Fruit fly (Drosophila melanogaster) whole organism, embryonic: ENCODE data around the gene CG10674.

Experiments used
- CG11504 ChIP-seq: fragments of 200-800 bp; sonication (Bioruptor generic); optimal IDR thresholded peaks from 3 replicates; lab custom pipeline; 2019; ENCODE audit warnings: missing biosample characterization, mild to moderate bottlenecking, missing genetic modification characterization, moderate library complexity
- CG14860 ChIP-seq: fragments of 200-800 bp; sonication (Bioruptor generic); IDR thresholded peaks from 3 replicates; pipeline ENCODE4 v1.3.6; 2022; ENCODE audit warnings: missing biosample characterization, missing genetic modification characterization; ENCODE audit not compliant: partially characterized antibody
- CG17359 ChIP-seq: fragments of 200-800 bp; sonication (Bioruptor generic); optimal IDR thresholded peaks from 3 replicates; lab custom pipeline; 2018; ENCODE audit warnings: missing biosample characterization, mild to moderate bottlenecking, missing genetic modification characterization, moderate library complexity
- CG18011 ChIP-seq: fragments of 200-800 bp; sonication (Bioruptor generic); optimal IDR thresholded peaks from 2 replicates; lab custom pipeline; 2017; ENCODE audit warnings: missing biosample characterization, missing genetic modification characterization, mild to moderate bottlenecking, moderate library complexity, missing genotype
- CG18476 ChIP-seq: fragments of 200-800 bp; sonication (Bioruptor generic); optimal IDR thresholded peaks from 2 replicates; lab custom pipeline; 2016; ENCODE audit warnings: missing biosample characterization, mild to moderate bottlenecking, missing genetic modification characterization
- CG2202 ChIP-seq: fragments of 200-800 bp; sonication (Bioruptor generic); optimal IDR thresholded peaks from 2 replicates; lab custom pipeline; 2018; ENCODE audit warnings: missing biosample characterization, mild to moderate bottlenecking, missing genetic modification characterization
- CG32767 ChIP-seq: fragments of 200-800 bp; sonication (Bioruptor generic); IDR thresholded peaks from 2 replicates; pipeline ENCODE4 v1.3.6; 2022; ENCODE audit warnings: missing biosample characterization, missing genetic modification characterization
- CG42726 ChIP-seq: fragments of 200-800 bp; sonication (Bioruptor generic); IDR thresholded peaks from 2 replicates; pipeline ENCODE4 v1.3.6; 2022; ENCODE audit warnings: missing biosample characterization, missing genetic modification characterization; ENCODE audit not compliant: partially characterized antibody
- CG5180 ChIP-seq: fragments of 200-800 bp; sonication (Bioruptor generic); optimal IDR thresholded peaks from 3 replicates; lab custom pipeline; 2017; ENCODE audit warnings: missing biosample characterization, missing genetic modification characterization, mild to moderate bottlenecking, moderate library complexity, missing genetic modification reagents
- CG7963 ChIP-seq: fragments of 200-800 bp; sonication (Bioruptor generic); IDR thresholded peaks from 3 replicates; pipeline ENCODE4 v1.3.6; 2022; ENCODE audit warnings: missing biosample characterization, missing genetic modification characterization; ENCODE audit not compliant: partially characterized antibody
- CG9727 ChIP-seq: fragments of 200-800 bp; sonication (Bioruptor generic); optimal IDR thresholded peaks from 3 replicates; lab custom pipeline; 2017; ENCODE audit warnings: missing biosample characterization, mild to moderate bottlenecking, missing genetic modification characterization
- Drgx ChIP-seq: fragments of 200-800 bp; sonication (Bioruptor generic); IDR thresholded peaks from 2 replicates; pipeline ENCODE4 v1.3.6; 2022; ENCODE audit warnings: missing biosample characterization, missing genetic modification characterization
- ERR ChIP-seq: fragments of 200-800 bp; sonication (Bioruptor generic); optimal IDR thresholded peaks from 2 replicates; lab custom pipeline; 2016; ENCODE audit warnings: missing biosample characterization, missing genetic modification characterization
- Eip74EF ChIP-seq, 2 experiments: fragments of 200-800 bp in 1 of 2; fragments of >200 bp in 1 of 2; sonication (Bioruptor generic) in 1 of 2; optimal IDR thresholded peaks; 2 replicates each; lab custom pipeline; 2017 to 2019; ENCODE audit warnings: missing biosample characterization in 2 of 2, missing genetic modification characterization in 2 of 2, mild to moderate bottlenecking in 1 of 2, moderate library complexity in 1 of 2
- HHEX ChIP-seq: fragments of 200-800 bp; sonication (Bioruptor generic); optimal IDR thresholded peaks from 3 replicates; lab custom pipeline; 2017; ENCODE audit warnings: missing biosample characterization, mild to moderate bottlenecking, missing genetic modification characterization, missing genetic modification reagents
- HmgD ChIP-seq: fragments of 200-800 bp; sonication (Bioruptor generic); optimal IDR thresholded peaks from 3 replicates; lab custom pipeline; 2016; ENCODE audit warnings: missing biosample characterization, missing genetic modification characterization
- HmgZ ChIP-seq: fragments of 200-800 bp; sonication (Bioruptor generic); optimal IDR thresholded peaks from 2 replicates; lab custom pipeline; 2018; ENCODE audit warnings: missing biosample characterization, mild to moderate bottlenecking, missing genetic modification characterization
- Hr51 ChIP-seq, 2 experiments: fragments of 200-800 bp; sonication (Bioruptor generic); optimal IDR thresholded peaks; 2 replicates in 1 of 2; 3 replicates in 1 of 2; lab custom pipeline; 2016 to 2018; ENCODE audit warnings: missing biosample characterization in 2 of 2, missing genetic modification characterization in 2 of 2, mild to moderate bottlenecking in 1 of 2, moderate library complexity in 1 of 2
- Jarid2 ChIP-seq: fragments of 200-800 bp; sonication (Bioruptor generic); optimal IDR thresholded peaks from 3 replicates; lab custom pipeline; 2017; ENCODE audit warnings: mild to moderate bottlenecking, missing biosample characterization, missing genetic modification reagents, missing genetic modification characterization
- MBD-R2 ChIP-seq: fragments of 200-800 bp; sonication (Bioruptor generic); IDR thresholded peaks from 2 replicates; pipeline ENCODE4 v1.3.6; 2022; ENCODE audit warnings: missing biosample characterization, missing genetic modification characterization
- Oli ChIP-seq: fragments of 200-800 bp; sonication (Bioruptor generic); optimal IDR thresholded peaks from 2 replicates; lab custom pipeline; 2018; ENCODE audit warnings: missing biosample characterization, mild to moderate bottlenecking, missing genetic modification characterization, moderate library complexity
- Rx ChIP-seq: fragments of 200-800 bp; sonication (Bioruptor generic); IDR thresholded peaks from 2 replicates; pipeline ENCODE4 v1.3.6; 2022; ENCODE audit warnings: missing biosample characterization, missing genetic modification characterization
- Sox100B ChIP-seq: fragments of 200-800 bp; sonication (Bioruptor generic); optimal IDR thresholded peaks from 3 replicates; lab custom pipeline; 2018; ENCODE audit warnings: missing biosample characterization, mild to moderate bottlenecking, missing genetic modification characterization
- Sox102F ChIP-seq: fragments of 200-800 bp; sonication (Bioruptor generic); optimal IDR thresholded peaks from 2 replicates; lab custom pipeline; 2018; ENCODE audit warnings: missing biosample characterization, mild to moderate bottlenecking, missing genetic modification characterization, moderate library complexity
- bcd ChIP-seq: fragments of 200-800 bp; sonication (Bioruptor generic); optimal IDR thresholded peaks from 2 replicates; lab custom pipeline; 2017; ENCODE audit warnings: missing biosample characterization, mild to moderate bottlenecking, missing genetic modification characterization
- bigmax ChIP-seq: fragments of 200-800 bp; sonication (Bioruptor generic); optimal IDR thresholded peaks from 2 replicates; lab custom pipeline; 2018; ENCODE audit warnings: missing biosample characterization, mild to moderate bottlenecking, missing genetic modification characterization
- esg ChIP-seq: fragments of 200-800 bp; sonication (Bioruptor generic); conservative IDR thresholded peaks from 2 replicates; pipeline ENCODE4 v1.3.6; 2022; ENCODE audit warnings: missing biosample characterization, missing genetic modification characterization
- exex ChIP-seq: fragments of 200-800 bp; sonication (Bioruptor generic); optimal IDR thresholded peaks from 4 replicates; lab custom pipeline; 2018; ENCODE audit warnings: missing biosample characterization, mild to moderate bottlenecking, missing genetic modification characterization, moderate library complexity
- h ChIP-seq: fragments of >200 bp; optimal IDR thresholded peaks from 2 replicates; lab custom pipeline; 2017
- klu ChIP-seq: fragments of 200-800 bp; sonication (Bioruptor generic); IDR thresholded peaks from 2 replicates; pipeline ENCODE4 v1.3.6; 2022; ENCODE audit warnings: missing biosample characterization, missing genetic modification characterization
- lab ChIP-seq: fragments of 200-800 bp; sonication (Bioruptor generic); optimal IDR thresholded peaks from 3 replicates; lab custom pipeline; 2017; ENCODE audit warnings: missing biosample characterization, missing genetic modification characterization, mild to moderate bottlenecking, moderate library complexity, missing genetic modification reagents
- lola ChIP-seq, 3 experiments: fragments of >200 bp in 2 of 3; fragments of 200-800 bp in 1 of 3; sonication (Bioruptor generic) in 1 of 3; optimal IDR thresholded peaks; 2 replicates each; lab custom pipeline; 2017 to 2019; ENCODE audit warnings: missing biosample characterization in 3 of 3, missing genetic modification characterization in 3 of 3, mild to moderate bottlenecking in 1 of 3, moderate library complexity in 1 of 3
- oc ChIP-seq: fragments of 200-800 bp; sonication (Bioruptor generic); optimal IDR thresholded peaks from 2 replicates; lab custom pipeline; 2018; ENCODE audit warnings: missing biosample characterization, mild to moderate bottlenecking, missing genetic modification characterization, moderate library complexity
- p53 ChIP-seq: fragments of 200-800 bp; sonication (Bioruptor generic); optimal IDR thresholded peaks from 2 replicates; lab custom pipeline; 2016; ENCODE audit warnings: missing biosample characterization, missing genetic modification characterization
- repo ChIP-seq: fragments of 200-800 bp; sonication (Bioruptor generic); optimal IDR thresholded peaks from 2 replicates; lab custom pipeline; 2016; ENCODE audit warnings: missing biosample characterization, missing genetic modification characterization
- ro ChIP-seq: fragments of 200-800 bp; sonication (Bioruptor generic); IDR thresholded peaks from 2 replicates; pipeline ENCODE4 v1.3.6; 2022; ENCODE audit warnings: missing biosample characterization, missing genetic modification characterization
- run ChIP-seq: fragments of 200-800 bp; sonication (Bioruptor generic); optimal IDR thresholded peaks from 3 replicates; lab custom pipeline; 2018; ENCODE audit warnings: missing biosample characterization, mild to moderate bottlenecking, missing genetic modification characterization
- sd ChIP-seq: fragments of 200-800 bp; sonication (Bioruptor generic); optimal IDR thresholded peaks from 3 replicates; lab custom pipeline; 2018; ENCODE audit warnings: missing biosample characterization, mild to moderate bottlenecking, missing genetic modification characterization, moderate library complexity
- sisA ChIP-seq: fragments of 200-800 bp; sonication (Bioruptor generic); IDR thresholded peaks from 2 replicates; pipeline ENCODE4 v1.3.6; 2022; ENCODE audit warnings: missing biosample characterization, missing genetic modification characterization
- tup ChIP-seq: fragments of 200-800 bp; sonication (Bioruptor generic); optimal IDR thresholded peaks from 2 replicates; lab custom pipeline; 2016; ENCODE audit warnings: missing biosample characterization, mild to moderate bottlenecking, missing genetic modification characterization, moderate library complexity

CG10674 gene

dm6 chr3L:5130508-5130907 lies 5.6 kb downstream of the CG10674 start:
- TF ChIP-seq Eip74EF (GFP tag; optimal IDR thresholded peaks at IDR 0.05; lab: Kevin White, UChicago) (peak in 1 of 2 experiments; percentile 70), sd (tag; lab: Kevin White, UChicago) (peak; percentile 63), Jarid2 (GFP tag; lab: Kevin White, UChicago) (no peak)

- TF ChIP-seq CG18011 (GFP tag; lab: Kevin White, UChicago) (no peak), sisA (no peak), p53 (GFP tag; lab: Kevin White, UChicago) (no peak), repo (GFP tag; lab: Kevin White, UChicago) (no peak), exex (tag; lab: Kevin White, UChicago) (no peak), bcd (GFP tag; lab: Kevin White, UChicago) (no peak)
Measured at dm6 chr3L:5129199-5129598, 6.9 kb downstream of the CG10674 start, which contains the start of gene CG4597. TSS of gene CG4597 (plus strand) at chr3L:5129499.

- no peak for TF ChIP-seq CG32767
- no peak for TF ChIP-seq CG7963 (GFP tag; lab: Robert Waterston, UW)
- TF ChIP-seq esg (GFP tag; lab: Robert Waterston, UW) = no peak
- no peak for TF ChIP-seq klu (GFP tag; lab: Robert Waterston, UW)
- peak in 1 of 2 experiments; percentile 11 for TF ChIP-seq Hr51 (GFP tag; optimal IDR thresholded peaks at IDR 0.05; lab: Kevin White, UChicago)
- no peak for TF ChIP-seq Sox100B (GFP tag; lab: Kevin White, UChicago)
- TF ChIP-seq CG42726 (GFP tag; lab: Robert Waterston, UW) = no peak
- no peak for TF ChIP-seq oc (tag; lab: Kevin White, UChicago)
- TF ChIP-seq ro (GFP tag; lab: Robert Waterston, UW) = no peak
- TF ChIP-seq CG2202 (tag; lab: Kevin White, UChicago) = no peak
- TF ChIP-seq bigmax = no peak
- TF ChIP-seq lola (GFP tag; optimal IDR thresholded peaks at IDR 0.05; lab: Kevin White, UChicago) = no peak
- no peak for TF ChIP-seq run (tag; lab: Kevin White, UChicago)
- TF ChIP-seq tup (GFP tag; lab: Kevin White, UChicago) = no peak
- TF ChIP-seq Drgx (GFP tag; lab: Robert Waterston, UW) = peak; percentile 46
- no peak for TF ChIP-seq CG14860 (GFP tag; lab: Robert Waterston, UW)
- TF ChIP-seq HmgD (GFP tag; lab: Kevin White, UChicago) = no peak
- no peak for TF ChIP-seq ERR (GFP tag; lab: Kevin White, UChicago)
- TF ChIP-seq Oli (tag; lab: Kevin White, UChicago) = no peak
- peak; percentile 2 for TF ChIP-seq CG11504 (tag; lab: Kevin White, UChicago)
- no peak for TF ChIP-seq Eip74EF (GFP tag; optimal IDR thresholded peaks at IDR 0.05; lab: Kevin White, UChicago)
- no peak for TF ChIP-seq MBD-R2 (GFP tag; lab: Robert Waterston, UW)
- no peak for TF ChIP-seq CG17359 (tag; lab: Kevin White, UChicago)
- no peak for TF ChIP-seq HmgZ
- TF ChIP-seq lab (GFP tag; lab: Kevin White, UChicago) = no peak
- peak; percentile 7 for TF ChIP-seq Sox102F
- TF ChIP-seq h (lab: Kevin White, UChicago) = no peak
- TF ChIP-seq CG5180 (GFP tag; lab: Kevin White, UChicago) = no peak
- no peak for TF ChIP-seq CG9727 (GFP tag; lab: Kevin White, UChicago)
- no peak for TF ChIP-seq CG18476 (GFP tag; lab: Kevin White, UChicago)
- TF ChIP-seq HHEX (GFP tag; lab: Kevin White, UChicago) = no peak
- no peak for TF ChIP-seq Rx
Measured at dm6 chr3L:5128214-5128613, 7.9 kb downstream of the CG10674 start.
